Fruit fly (Drosophila melanogaster): ENCODE results near the gene lobo.

DNA sequence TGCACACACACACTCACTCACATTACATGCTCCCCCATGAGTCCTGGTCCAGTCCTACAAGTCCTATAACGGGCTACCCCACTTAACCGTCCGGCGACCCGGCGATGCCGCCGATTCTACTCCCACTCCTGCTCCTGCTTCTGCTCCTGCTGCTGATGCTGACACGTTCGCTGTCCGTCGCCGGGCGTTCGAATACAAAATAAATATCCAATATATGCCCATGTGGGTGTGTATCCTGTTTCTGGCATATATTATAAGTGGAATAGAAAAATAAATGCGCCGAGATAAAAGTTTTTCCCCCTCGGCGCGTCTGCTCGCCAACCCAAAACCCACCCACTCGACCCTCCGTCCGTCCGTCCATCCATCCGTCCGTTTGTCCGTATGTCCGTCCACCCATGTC, 26.8 kb downstream of the lobo start:
- TF ChIP-seq acj6 (GFP tag; optimal IDR thresholded peaks at IDR 0.05) = no peak
- TF ChIP-seq Eip93F (GFP tag; optimal IDR thresholded peaks at IDR 0.05) = no peak
- TF ChIP-seq CG11762 (GFP tag; optimal IDR thresholded peaks at IDR 0.05; ENCODE audit: insufficient read depth) = no peak
